Worm (Caenorhabditis elegans): ENCODE results near the gene Y51A2A.12.

The Y51A2A.12 gene

ce11 chrV:18337643-18338042 lies 45.2 kb downstream of the Y51A2A.12 start:
- TF ChIP-seq lsy-2 (tag; optimal IDR thresholded peaks at IDR 0.05) (no peak), nhr-12 (tag; optimal IDR thresholded peaks at IDR 0.05) (no peak), aly-2 (tag; optimal IDR thresholded peaks at IDR 0.05) (no peak), R02D3.7 (tag; optimal IDR thresholded peaks at IDR 0.05) (no peak), unc-55 (GFP tag; optimal IDR thresholded peaks at IDR 0.05) (no peak), ztf-11 (tag; optimal IDR thresholded peaks at IDR 0.05) (no peak), sma-3 (GFP tag; optimal IDR thresholded peaks at IDR 0.05) (no peak), ztf-4 (tag; optimal IDR thresholded peaks at IDR 0.05) (no peak), elt-1 (tag; optimal IDR thresholded peaks at IDR 0.05) (no peak), snpc-4 (tag; optimal IDR thresholded peaks at IDR 0.05) (no peak), F13H6.1 (tag; optimal IDR thresholded peaks at IDR 0.05) (no peak), dmd-4 (tag; optimal IDR thresholded peaks at IDR 0.05) (no peak), mdl-1 (tag; optimal IDR thresholded peaks at IDR 0.05) (no peak)

DNA sequence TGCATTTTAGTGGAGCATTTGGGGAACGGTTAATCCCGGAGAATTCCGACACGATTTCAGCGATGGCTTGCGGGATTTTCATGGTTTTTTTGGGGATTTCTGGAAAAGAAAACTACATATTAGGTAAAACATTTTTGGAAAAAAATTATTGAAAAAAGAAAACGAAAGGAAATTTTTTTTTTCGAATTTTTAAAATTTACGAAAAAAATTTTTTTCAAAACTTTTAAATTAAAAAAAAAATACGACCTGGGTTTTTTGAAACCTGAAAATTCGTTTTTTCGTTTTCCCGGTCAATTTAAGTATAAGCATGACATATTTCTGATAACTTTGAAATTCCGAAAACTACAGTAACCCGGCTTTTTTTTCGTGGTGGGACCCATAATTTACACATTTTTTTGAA lies 47.4 kb downstream of the Y51A2A.12 start, which contains the start of gene C08E8.10:
TSS of gene C08E8.10 (minus strand) at position 101 of the 400 bp plus-strand sequence.
- no peak for TF ChIP-seq Y55F3AM.14 (GFP tag; optimal IDR thresholded peaks at IDR 0.05)
- TF ChIP-seq egl-27 (tag; optimal IDR thresholded peaks at IDR 0.05): no peak
- no peak for TF ChIP-seq lin-13 (GFP tag; optimal IDR thresholded peaks at IDR 0.05)
- no peak for TF ChIP-seq mbf-1 (tag; optimal IDR thresholded peaks at IDR 0.05)
- no peak for TF ChIP-seq elt-1 (tag; optimal IDR thresholded peaks at IDR 0.05)
- TF ChIP-seq C34F6.9 (tag; optimal IDR thresholded peaks at IDR 0.05): no peak
- TF ChIP-seq unc-55 (GFP tag; optimal IDR thresholded peaks at IDR 0.05): no peak
- no peak for TF ChIP-seq ama-1 (optimal IDR thresholded peaks at IDR 0.05)
- no peak for TF ChIP-seq skn-1 (tag; optimal IDR thresholded peaks at IDR 0.05)
- TF ChIP-seq nhr-23 (tag; optimal IDR thresholded peaks at IDR 0.05): no peak
- no peak for TF ChIP-seq nhr-25 (tag; optimal IDR thresholded peaks at IDR 0.05)
- TF ChIP-seq mab-5 (tag; optimal IDR thresholded peaks at IDR 0.05): no peak

Data from whole organism, L2 larva.